Worm (Caenorhabditis elegans) whole organism, L4/young adult: ENCODE data around the gene F49H6.17.

Experiments
- W03F9.2 ChIP-seq: fragments of 150-350 bp; optimal IDR thresholded peaks from 2 replicates; lab custom pipeline; 2014; ENCODE audit warnings: missing biosample characterization, missing genetic modification characterization
- dao-5 ChIP-seq: sonication (generic microtip); optimal IDR thresholded peaks from 2 replicates; lab custom pipeline; 2016; ENCODE audit warnings: missing genotype, missing genetic modification characterization, moderate library complexity, missing compliant biosample characterization
- him-1 ChIP-seq: sonication (generic microtip); optimal IDR thresholded peaks from 2 replicates; lab custom pipeline; 2016; ENCODE audit warnings: missing genotype, missing genetic modification reagents, missing genetic modification characterization, missing compliant biosample characterization

The F49H6.17 gene

DNA sequence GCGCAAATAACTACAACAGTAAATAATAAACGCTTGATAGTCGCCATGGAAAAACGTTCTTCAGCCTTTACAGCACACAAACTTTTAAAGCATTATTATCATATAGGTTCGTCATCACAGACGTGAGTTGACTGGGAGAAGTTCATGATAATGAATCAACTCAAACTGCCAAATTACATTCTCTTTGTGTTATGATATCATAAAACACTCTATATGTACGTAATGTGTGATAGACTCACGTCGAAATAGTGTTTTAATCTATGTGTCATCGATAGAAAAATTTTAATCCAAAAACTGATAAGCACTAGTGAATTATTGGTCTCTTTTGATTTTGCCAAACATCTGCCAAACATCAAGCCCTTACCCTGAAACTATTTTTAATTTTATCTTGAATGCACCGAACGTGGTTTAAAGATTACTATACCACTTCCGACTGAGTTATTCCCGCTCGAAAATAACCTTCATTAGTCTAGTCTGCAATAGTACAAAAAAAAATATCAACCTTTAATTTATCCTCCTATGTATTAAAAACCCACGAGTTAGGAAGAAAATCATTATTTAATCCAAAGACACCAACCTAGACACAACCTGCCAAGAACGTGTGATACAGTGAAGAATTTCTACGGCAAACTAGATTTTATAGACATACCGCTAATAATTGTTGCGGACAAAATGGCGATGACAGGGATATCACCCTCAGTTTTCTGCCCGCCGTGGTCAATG lies 10.3 kb upstream of the F49H6.17 start, which contains the start of the genes clc-12 and clec-240:
TSS of gene clc-12 (minus strand) at position 47 of the 723 bp plus-strand sequence.
TSS of gene clec-240 (plus strand) at position 673 of the 723 bp plus-strand sequence.
- TF ChIP-seq dao-5 (no peak), W03F9.2 (no peak), him-1 (no peak)

DNA sequence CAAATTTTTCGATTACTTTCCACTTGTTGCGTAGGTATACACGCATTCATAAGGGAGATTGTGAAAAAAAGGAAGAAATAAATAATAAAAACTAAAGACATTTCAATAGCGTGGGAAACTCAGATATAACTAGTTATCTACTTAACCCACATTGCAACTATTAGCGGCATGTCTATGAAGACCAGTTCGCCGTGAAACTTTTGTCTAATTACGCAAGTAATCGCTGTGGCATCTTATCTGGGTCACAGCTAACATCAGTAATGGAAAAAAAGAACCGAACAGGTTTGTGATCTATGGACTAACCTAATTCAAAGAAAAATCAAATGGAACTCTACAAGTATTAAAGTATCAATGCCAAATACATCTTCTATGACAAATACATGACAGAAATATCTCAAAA lies 6.6 kb upstream of the F49H6.17 start, which contains the start of gene clec-241:
TSS of gene clec-241 (minus strand) at position 101 of the 400 bp plus-strand sequence.
- TF ChIP-seq W03F9.2 (no peak), dao-5 (no peak), him-1 (no peak)

DNA sequence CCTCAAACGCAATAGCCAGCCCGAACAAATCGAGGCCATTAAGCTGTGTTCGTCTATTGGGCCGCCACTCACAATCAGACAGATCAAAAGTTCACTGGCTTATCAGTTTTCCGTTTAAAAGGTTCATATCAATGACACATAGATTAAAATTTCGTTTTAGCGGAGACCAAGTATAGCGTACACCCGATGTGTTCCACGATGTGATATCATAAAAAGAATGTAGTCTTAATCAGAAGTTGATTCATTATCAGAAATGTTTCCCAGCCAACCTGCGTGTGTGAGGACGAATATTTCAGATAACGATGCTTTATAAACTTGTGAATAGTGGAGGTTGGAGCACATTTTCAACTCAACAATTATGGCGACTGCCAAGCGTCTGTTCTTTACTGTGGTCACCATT lies 5.7 kb upstream of the F49H6.17 start, which contains the start of gene clc-13:
TSS of gene clc-13 (plus strand) at position 359 of the 400 bp plus-strand sequence.
- TF ChIP-seq him-1 (no peak), dao-5 (no peak), W03F9.2 (no peak)

DNA sequence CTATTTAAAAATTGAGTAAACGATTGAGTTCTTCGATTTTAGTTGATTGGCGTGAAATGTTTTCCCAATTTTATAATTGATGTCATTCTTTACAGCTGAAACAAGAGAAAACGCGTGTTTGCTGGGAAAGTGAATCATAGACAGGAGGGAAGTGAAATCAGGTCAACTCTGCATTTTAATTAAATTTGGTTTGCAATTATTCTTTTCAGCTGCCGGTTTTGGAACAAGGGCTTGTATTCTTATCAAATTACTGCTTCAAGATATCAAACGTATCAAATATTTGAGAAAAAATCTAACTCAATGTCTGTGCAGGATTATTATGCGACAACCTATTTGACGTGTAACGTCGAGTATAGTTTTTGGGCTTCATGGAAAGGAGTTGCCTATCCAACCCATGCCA lies 3.0 kb upstream of the F49H6.17 start, which contains the start of gene srh-97:
TSS of gene srh-97 (plus strand) at position 301 of the 400 bp plus-strand sequence.
- TF ChIP-seq dao-5 (no peak), W03F9.2 (no peak), him-1 (no peak)

DNA sequence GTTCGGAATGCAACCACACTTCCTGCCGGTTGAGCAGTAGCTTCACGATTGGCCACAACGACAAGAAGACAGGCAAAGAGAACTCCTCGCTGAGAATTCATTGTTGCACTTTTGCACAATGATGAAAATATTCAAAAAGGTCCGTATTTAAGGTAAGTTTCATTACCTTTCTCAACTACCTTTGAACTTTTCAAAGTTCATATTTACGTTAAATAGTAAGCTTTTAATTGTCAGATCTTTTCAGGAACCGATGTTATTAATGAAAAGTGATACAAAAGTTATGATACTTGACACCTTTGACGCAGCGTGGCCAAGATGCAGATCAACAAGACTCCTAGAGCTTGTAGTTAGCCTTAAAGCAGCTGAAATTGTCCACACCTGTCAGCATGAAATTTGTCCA lies 1.6 kb downstream of the F49H6.17 start, which contains the start of gene F49H6.12:
TSS of gene F49H6.12 (minus strand) at position 101 of the 400 bp plus-strand sequence.
- TF ChIP-seq him-1 (no peak), dao-5 (no peak), W03F9.2 (no peak)

DNA sequence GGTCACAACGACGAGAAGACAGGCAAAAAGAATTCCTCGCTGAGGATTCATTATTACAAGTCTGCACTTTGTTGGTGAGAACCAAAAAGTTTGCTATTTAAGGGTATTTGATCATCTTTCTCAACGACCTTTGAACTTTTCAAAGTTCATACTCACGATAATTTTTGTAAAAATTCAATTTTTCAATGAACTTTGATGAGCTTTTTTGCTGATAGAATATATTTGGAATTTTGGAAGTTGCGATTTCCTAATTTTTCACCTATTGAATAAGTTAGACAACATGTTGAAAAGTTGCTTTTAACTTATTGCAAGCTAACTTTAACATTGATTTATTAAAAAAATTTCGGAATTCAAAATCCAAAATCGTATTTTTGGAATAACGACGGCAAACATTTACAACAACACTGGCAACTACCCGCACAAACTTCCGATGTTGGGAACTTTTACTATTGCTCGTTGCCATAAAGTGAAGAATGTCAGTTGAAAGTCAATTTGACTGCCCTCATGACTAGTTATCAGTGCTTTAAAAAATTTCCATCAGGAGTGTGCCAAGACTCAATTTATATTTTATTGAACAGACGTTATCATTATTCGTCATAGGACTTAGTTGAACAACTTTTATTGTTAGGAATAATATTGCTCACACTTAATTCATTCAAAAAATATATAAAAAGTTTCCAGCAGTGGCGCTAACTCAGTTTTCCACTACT lies 3.0 kb downstream of the F49H6.17 start, which contains the start of the genes F49H6.8 and F49H6.5:
TSS of gene F49H6.8 (minus strand) at position 51 of the 710 bp plus-strand sequence.
TSS of gene F49H6.5 (plus strand) at position 629 of the 710 bp plus-strand sequence.
- TF ChIP-seq dao-5, result no peak

DNA sequence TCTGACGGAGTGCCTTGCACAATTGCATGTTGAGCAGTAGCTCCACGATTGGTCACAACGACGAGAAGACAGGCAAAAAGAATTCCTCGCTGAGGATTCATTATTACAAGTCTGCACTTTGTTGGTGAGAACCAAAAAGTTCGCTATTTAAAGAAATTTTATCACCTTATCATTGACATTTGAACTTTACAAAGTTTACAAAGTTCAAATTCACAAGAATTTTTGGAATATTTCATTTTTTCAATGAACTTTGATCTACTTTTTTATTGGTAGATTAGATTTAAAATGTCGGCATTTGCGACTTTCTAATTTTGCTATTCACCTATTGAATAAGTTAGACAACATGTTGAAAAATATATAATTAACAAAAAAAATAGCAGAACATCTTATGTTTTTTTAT lies 6.5 kb downstream of the F49H6.17 start, which contains the start of gene F49H6.15:
TSS of gene F49H6.15 (minus strand) at position 101 of the 400 bp plus-strand sequence.
- TF ChIP-seq dao-5 (no peak), him-1 (no peak), W03F9.2 (no peak)

DNA sequence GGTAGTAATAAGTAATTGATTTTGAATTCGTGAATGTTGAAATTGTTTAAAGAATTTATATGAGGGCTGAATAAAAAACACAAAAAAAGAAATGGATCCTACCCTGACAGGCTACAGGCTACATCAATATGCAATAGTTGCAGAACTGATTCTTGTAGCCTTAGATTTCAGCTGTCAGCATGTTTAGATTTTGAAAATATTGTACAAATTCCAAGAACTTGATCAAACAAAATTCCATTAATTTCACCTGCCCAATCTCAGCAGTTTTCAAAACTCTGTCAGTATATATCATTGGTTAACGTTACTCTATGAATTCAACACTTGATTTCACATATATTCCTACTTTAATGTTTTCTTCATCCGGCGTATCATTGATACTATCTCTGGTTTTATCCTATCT lies 10.6 kb downstream of the F49H6.17 start:
- TF ChIP-seq W03F9.2 (no peak), him-1 (no peak), dao-5 (no peak)

DNA sequence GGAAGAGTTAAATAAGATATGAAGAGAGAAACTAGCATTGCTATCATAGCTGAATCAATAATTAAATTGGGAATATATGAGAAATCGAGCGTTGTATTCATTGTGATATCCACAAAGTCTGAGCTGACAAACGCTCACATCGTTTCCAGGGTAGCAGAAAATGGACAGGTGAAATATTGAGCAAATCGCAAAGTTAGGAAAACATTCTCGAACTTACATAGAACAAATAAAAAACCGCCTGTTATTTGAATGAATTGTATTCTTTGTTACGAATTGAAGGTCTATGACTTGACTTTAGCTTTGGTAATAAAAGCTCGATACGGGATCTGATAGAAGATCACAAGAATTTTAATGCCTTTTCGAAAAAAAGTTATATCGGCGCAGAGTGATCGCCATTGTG lies 16.1 kb downstream of the F49H6.17 start, which contains the start of gene srz-94:
TSS of gene srz-94 (minus strand) at position 101 of the 400 bp plus-strand sequence.
- TF ChIP-seq W03F9.2 (no peak), him-1 (no peak)

DNA sequence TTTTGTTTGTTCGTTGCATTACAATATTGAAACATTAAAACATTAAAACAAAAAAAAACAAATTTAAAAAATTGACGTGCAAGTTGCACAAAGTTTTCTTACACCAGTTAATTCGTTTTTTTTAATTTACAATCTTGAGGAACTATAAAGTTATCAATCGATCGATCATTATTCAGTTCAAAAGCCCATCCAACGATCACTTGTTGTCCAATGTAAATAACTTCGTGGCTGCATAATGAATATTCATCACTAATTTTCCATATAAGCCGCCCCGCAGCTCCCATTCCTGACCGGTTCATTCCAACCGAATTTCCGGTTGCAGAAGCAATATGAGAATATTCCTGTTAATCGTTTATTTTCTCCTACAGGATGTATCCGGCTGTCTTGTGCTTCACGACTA lies 22.5 kb downstream of the F49H6.17 start, which contains the start of gene hpo-33:
TSS of gene hpo-33 (plus strand) at position 301 of the 400 bp plus-strand sequence.
- TF ChIP-seq dao-5, result no peak
- no peak for TF ChIP-seq W03F9.2
- TF ChIP-seq him-1, result no peak

DNA sequence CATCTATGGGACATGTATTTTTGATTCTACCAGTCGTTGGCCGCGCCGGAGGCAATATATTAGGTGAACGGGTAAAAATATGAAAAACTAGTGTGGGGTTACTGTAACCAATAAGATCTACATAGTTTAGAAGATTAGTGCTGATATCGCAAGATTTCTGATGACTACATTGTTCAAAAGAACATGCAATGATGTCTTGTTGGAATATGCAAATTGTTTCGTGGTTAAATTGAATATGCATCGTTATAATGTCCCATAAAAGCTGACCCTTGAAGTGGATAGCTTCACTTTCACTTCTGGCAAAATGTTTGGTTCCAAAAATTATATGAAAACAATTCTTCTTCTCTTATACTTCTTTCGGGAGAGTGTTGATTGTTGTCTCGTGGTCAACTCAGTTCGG lies 24.7 kb downstream of the F49H6.17 start, which contains the start of gene F28B1.2:
TSS of gene F28B1.2 (plus strand) at position 301 of the 400 bp plus-strand sequence.
- TF ChIP-seq dao-5, result no peak
- no peak for TF ChIP-seq W03F9.2
- no peak for TF ChIP-seq him-1

DNA sequence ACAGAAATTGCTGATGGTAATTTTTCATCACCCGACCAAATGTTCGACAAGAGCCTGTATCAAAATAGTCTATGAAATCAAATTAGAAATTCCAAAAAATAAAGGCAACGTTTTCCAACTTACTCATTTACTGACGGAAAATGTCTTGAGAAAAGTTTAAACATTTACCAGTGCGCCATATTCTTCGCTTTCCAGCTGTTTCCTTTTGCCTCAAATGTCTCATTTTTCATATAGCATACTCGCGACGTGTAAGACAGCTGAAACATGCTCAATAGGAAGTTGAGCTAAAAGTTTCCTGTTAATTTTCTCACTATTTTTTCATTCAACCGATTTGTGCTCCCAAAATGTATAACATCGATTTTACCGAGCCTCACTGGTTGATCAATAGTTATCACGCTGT lies 40.2 kb downstream of the F49H6.17 start, which contains the start of gene sri-66:
TSS of gene sri-66 (plus strand) at position 301 of the 400 bp plus-strand sequence.
- TF ChIP-seq W03F9.2, result no peak
- no peak for TF ChIP-seq him-1
- TF ChIP-seq dao-5, result no peak

DNA sequence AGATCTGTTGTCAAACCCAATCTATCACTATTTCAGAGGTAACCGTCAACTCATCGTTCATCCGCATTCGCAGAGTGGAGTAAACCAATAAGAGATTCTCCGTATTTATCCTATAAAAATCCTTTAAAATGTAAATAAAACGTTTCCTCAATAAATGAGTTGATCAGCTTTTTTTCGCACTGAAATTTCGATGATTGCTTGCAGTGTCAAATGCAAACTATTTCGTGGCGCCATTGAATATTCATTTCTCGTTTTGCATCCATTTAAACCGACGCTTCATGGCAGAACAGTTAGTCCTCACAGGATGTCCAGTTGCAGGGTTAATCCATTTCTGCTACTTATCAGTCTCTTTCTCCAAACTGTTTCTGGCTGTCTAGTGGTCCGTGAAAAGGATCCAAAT lies 41.8 kb downstream of the F49H6.17 start, which contains the start of gene F28B1.9:
TSS of gene F28B1.9 (plus strand) at position 301 of the 400 bp plus-strand sequence.
- TF ChIP-seq him-1 (no peak), W03F9.2 (no peak), dao-5 (no peak)

DNA sequence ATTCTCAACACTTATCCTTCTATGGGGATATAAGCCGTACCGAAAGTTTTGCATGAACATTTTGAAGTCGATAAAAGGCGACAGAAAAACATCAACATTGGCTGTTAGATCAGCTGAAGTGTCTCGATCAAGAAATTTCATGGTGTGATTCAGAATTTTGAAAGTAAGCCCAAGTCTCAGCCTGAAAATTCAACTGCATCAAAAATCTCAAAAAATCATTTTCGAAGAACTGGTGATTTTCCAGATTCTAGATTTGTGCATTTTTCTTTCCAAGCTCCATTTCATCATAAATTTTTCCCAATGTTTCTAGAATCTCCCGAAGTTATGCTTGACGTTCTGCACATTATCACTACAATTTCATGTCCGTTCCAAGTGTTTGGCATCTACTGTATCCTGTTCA lies 44.9 kb downstream of the F49H6.17 start, which contains the start of gene srh-255:
TSS of gene srh-255 (plus strand) at position 301 of the 400 bp plus-strand sequence.
- TF ChIP-seq W03F9.2 (no peak), dao-5 (no peak), him-1 (no peak)

DNA sequence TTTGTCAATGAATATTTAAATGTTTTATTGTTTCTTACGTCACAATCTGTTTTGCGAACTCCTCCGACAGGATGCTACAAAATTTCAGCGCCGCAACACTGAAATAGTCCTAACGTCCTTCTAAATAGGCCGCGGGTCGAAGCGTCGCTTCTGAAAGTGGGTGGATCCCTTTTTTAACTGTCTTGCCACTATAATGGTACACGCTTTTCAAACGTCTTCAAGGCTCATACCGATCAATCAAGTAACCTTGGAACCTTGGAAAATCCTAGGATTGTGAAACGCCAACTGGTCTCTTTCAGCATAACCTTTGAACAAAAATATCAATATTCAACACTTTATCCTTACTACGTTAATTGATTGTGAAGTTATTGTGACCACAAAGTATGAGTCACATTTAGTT lies 46.8 kb downstream of the F49H6.17 start:
- TF ChIP-seq him-1 (no peak), W03F9.2 (no peak), dao-5 (no peak)
